Fruit fly (Drosophila melanogaster) whole organism: ENCODE data around the gene CG15865.

ENCODE experiments used
- CG8478 ChIP-seq: fragments of >200 bp; optimal IDR thresholded peaks from 2 replicates; lab custom pipeline; 2018; ENCODE audit warnings: inconsistent platforms
- Dll ChIP-seq: fragments of >200 bp; optimal IDR thresholded peaks from 2 replicates; lab custom pipeline; 2017
- EcR ChIP-seq, 2 experiments: fragments of >200 bp; optimal IDR thresholded peaks; 2 replicates each; lab custom pipeline; 2017; ENCODE audit warnings: missing biosample characterization in 2 of 2, missing genetic modification characterization in 2 of 2, missing genetic modification reagents in 2 of 2
- pan ChIP-seq: fragments of >200 bp; optimal IDR thresholded peaks from 2 replicates; lab custom pipeline; 2017
- psq ChIP-seq: fragments of >200 bp; optimal IDR thresholded peaks from 2 replicates; lab custom pipeline; 2017
- usp ChIP-seq: fragments of >200 bp; optimal IDR thresholded peaks from 2 replicates; lab custom pipeline; 2017; ENCODE audit warnings: missing biosample characterization, missing genetic modification characterization, mixed read lengths

The CG15865 gene

DNA sequence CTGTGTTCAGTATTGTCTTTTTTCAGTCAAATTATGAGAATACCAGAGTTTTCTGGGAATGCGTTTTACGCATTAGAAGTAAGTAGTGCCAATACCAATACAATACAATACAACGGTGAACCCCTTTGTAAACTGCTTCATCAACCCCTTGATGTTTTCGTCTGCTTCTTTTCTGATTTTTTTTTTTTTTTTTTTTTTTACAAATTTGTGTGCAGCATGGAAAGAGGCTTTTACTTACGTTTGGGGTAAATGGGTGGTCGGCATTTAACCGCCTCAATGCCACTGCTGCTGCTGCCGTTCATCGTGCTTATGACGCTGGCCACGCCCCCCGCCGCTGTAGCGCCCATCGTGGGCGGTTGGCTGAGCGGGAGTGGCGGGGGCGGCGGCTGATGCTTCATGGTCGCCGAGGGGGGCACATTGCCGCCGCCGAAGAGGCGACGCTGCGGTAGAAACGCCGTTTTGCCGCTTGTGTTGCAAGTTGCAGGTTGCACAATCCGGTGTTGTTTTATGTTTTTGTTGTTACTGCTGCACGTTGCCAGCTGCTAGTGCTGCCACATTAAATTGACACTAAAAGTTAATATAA, 29.6 kb upstream of the CG15865 start:
- TF ChIP-seq EcR (GFP tag; optimal IDR thresholded peaks at IDR 0.05; lab: Kevin White, UChicago) (no peak), psq (no peak), Dll (no peak), pan (lab: Kevin White, UChicago) (no peak), usp (GFP tag; lab: Kevin White, UChicago) (no peak), CG8478 (lab: Kevin White, UChicago) (no peak)

DNA sequence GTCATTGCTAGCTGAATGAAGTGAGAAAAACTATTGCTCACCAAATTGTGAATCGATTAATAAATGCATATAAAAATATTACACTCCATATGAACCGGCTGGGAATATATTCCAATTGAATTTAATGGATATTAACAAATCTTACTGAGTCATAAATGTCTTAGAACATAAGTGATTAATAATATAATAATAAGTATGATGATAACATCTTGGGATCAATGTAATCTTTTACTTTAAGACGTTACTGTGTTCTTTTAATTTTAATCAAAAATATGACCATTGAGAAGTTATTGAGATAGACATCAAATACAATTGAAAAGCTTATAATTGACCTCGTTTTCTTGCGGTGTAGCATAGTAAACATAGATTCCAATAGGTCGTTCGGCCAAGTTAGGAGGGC, 28.1 kb upstream of the CG15865 start:
- no peak for TF ChIP-seq psq
- no peak for TF ChIP-seq CG8478 (lab: Kevin White, UChicago)
- TF ChIP-seq usp (GFP tag; lab: Kevin White, UChicago) = no peak
- no peak for TF ChIP-seq EcR (GFP tag; optimal IDR thresholded peaks at IDR 0.05; lab: Kevin White, UChicago)
- TF ChIP-seq Dll = no peak
- no peak for TF ChIP-seq pan (lab: Kevin White, UChicago)

DNA sequence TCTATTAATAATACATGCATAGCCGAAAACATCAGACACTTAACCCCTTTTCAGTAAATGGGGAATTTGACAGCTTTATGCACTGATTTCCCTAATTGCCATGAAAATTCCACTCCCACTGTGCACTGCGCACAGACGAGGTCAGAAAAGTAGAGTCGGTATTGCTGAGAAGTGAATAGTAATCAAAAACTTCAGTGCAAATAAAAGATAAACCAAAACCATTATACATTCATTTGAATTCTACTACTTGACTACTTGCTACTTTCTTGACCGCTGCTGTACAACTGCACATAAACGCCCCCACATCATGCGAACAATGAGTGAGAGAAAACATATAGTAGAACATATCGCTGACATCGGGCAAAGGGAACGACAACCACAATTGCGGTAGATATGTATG, 27.2 kb upstream of the CG15865 start:
- TF ChIP-seq usp (GFP tag; lab: Kevin White, UChicago) (no peak), pan (lab: Kevin White, UChicago) (no peak), CG8478 (lab: Kevin White, UChicago) (no peak), Dll (no peak), psq (no peak), EcR (GFP tag; optimal IDR thresholded peaks at IDR 0.05; lab: Kevin White, UChicago) (no peak)

DNA sequence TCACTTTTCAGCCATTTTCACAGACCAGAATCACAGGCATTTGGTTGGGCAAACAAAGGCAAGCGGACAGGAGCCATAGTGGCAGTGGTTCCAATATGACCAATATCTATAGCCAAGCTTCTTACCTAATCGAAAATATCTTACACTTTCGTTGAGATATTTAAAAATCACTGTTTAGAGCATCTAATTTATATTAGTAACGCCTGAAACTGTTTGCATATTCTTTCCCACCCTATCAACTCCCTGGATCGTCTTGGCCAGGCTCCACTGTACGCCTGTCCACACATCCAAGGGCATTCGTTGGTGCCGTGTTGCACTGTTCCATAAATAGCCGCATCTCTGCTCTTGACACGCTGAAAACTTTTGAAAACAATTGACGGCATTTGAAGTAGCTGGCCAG, 26.2 kb upstream of the CG15865 start:
- TF ChIP-seq Dll = no peak
- no peak for TF ChIP-seq CG8478 (lab: Kevin White, UChicago)

DNA sequence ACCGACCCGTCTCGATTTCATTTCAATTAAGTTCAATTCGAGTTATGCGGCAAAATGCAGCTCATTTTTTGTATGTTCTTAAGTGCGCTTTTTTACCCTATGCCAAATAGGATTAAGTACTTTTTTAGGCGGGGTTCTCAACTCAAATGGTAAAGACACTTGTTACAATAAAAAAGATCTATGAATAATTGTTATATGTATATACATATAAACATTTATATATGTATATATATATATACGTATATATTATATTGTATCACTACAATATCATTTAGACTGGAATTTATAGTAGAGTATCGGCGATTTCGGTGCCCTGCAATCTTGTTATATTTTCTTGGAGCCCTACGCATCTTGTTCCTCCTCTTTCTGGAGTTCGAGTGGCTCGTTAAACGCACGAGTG, 25.7 kb upstream of the CG15865 start:
- TF ChIP-seq CG8478 (lab: Kevin White, UChicago) (no peak), Dll (no peak), pan (lab: Kevin White, UChicago) (no peak), psq (no peak), EcR (GFP tag; optimal IDR thresholded peaks at IDR 0.05; lab: Kevin White, UChicago) (no peak), usp (GFP tag; lab: Kevin White, UChicago) (no peak)

DNA sequence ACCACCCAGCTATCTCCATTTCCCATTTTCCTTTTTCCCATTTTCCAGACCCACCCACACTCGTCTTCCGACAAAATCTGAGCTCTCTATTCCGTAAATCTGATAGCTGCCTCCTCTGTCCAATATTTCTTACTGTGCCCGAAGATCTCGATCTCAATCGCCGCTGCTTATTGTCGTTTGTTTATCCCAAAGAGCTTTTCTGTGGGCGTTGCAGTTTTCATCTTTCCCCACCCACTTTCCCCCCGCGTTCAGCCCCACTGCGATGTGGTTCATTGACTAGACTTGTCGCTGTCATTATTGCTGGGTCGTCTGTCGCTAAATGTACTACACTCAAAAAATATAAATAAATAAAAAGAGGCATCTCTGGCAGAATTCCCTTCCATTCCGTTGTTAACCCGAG, 25.1 kb upstream of the CG15865 start:
- TF ChIP-seq CG8478 (lab: Kevin White, UChicago) (no peak), EcR (GFP tag; optimal IDR thresholded peaks at IDR 0.05; lab: Kevin White, UChicago) (no peak), pan (lab: Kevin White, UChicago) (no peak), psq (no peak), usp (GFP tag; lab: Kevin White, UChicago) (no peak), Dll (no peak)

DNA sequence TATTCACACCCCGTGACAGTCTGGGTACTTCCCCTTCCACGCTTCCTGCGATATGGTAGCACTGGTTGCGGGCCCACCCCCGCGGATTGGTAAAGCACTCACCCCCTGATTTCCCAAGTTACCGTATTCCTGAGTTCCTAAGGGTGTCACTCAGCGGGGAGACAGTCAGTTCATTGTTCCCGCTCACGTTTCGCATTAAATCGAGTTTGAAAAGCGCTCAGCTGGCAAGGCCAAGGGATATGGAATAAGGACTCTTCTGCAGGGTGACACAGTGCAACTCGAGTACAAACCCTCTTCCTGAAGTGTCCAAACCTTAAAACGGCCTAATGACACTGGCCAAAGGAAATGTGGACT, 23.8 kb upstream of the CG15865 start:
- TF ChIP-seq psq = no peak
- no peak for TF ChIP-seq EcR (GFP tag; optimal IDR thresholded peaks at IDR 0.05; lab: Kevin White, UChicago)
- no peak for TF ChIP-seq CG8478 (lab: Kevin White, UChicago)

DNA sequence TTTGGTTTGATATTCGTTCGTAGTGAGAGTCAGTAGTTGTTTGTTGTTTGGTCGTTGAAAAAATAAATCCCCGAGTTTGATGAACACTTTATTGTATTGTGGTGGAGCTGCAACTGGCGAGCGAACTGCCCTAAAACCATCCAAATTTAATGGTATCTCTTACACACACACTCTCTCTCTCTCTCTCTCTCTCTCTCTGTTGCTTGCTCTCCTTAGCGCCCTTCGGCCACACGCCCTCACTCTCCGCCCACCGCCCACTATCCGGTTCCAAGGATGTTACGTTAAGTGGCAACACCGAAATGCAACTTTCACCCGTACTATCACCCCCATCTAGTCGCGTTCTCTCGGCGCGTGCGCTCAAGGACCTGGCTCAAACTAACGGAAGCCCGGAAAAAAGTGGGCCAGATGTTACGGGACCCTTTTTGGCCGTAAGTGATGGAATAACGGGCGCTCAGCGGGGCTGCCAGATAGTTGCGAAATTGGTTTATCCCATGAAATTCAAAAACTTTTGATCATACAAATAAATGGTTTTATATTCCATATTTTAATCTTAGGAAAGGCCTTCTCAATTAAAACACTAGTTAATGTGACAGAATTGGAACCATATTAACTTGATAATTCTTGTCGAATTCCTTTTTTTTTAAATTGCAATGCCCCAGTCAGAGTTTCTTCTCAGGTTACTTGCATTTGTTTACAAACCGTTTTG, 23.3 kb upstream of the CG15865 start:
- TF ChIP-seq usp (GFP tag; lab: Kevin White, UChicago) = no peak
- no peak for TF ChIP-seq pan (lab: Kevin White, UChicago)
- no peak for TF ChIP-seq psq
- TF ChIP-seq CG8478 (lab: Kevin White, UChicago) = no peak
- TF ChIP-seq EcR (GFP tag; optimal IDR thresholded peaks at IDR 0.05; lab: Kevin White, UChicago) = no peak
- no peak for TF ChIP-seq Dll

DNA sequence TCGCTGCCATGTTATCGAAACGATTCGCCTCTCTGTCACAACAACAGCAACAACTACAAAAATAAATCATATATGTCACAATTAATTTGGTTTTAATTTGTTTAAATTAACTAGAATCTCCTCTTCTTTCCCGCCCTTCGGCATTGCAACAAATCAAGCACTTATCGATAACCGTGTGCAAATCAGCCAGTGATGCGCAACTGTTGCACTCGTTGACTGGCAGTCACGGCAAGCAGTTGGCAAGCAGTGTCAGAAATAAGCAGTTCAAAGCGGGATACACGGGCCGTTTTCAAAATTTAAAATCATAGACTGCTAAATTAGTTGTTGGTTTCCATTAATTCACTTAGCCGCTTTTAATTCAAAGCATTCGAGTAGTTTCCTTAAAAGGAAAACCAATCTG, 19.5 kb upstream of the CG15865 start, which contains the start of gene Axs:
Axs (minus strand) TSS at position 131 of the 400 bp plus-strand sequence.
- no peak for TF ChIP-seq usp (GFP tag; lab: Kevin White, UChicago)

DNA sequence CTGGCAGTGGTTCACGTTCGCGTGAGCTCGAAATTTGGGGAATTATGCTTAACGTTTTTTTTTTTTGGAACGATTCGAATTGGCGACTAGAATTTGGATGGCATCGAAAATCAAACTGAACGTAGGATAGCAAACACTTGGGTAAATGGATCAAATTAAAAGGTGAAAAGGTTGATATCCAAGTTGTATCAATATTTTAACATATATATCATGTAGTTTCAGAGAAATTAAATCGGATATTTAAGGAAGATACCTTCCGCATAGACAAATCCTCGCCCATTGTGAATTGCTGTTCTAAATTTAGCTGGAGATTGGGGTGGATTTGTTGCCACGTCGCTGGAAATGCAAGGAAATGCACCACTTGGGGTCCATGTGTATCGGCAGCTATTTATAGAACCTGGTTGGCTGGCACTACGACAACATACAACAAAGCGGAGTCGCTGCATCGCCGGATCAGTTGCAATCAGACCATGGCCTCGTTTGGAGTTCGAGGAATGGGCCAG, 14.6 kb upstream of the CG15865 start, which contains the start of the genes CG13010 and sing:
CG13010 (minus strand) TSS at position 101 of the 503 bp plus-strand sequence.
sing (plus strand) TSS at position 453 of the 503 bp plus-strand sequence.
- TF ChIP-seq psq (no peak), CG8478 (lab: Kevin White, UChicago) (no peak), Dll (no peak), pan (lab: Kevin White, UChicago) (no peak), EcR (GFP tag; optimal IDR thresholded peaks at IDR 0.05; lab: Kevin White, UChicago) (no peak), usp (GFP tag; lab: Kevin White, UChicago) (no peak)

DNA sequence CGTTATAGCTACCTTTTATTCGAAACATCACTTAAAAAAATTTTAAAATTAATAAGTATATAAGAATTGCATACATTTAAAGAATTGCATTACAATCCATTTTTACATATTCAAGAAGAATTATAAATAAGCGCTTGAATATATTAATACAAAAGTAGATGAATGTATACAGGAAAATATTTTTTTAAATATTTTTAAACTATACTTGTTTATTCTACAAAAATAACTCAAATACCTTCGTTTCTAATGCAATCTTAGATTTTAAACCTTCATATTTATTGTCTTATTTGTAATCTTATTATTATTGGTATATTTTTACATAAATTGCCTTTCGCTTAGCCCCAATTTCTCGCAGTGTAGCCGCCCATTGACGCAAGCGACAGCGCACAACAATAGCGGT, 12.9 kb upstream of the CG15865 start:
- TF ChIP-seq CG8478 (lab: Kevin White, UChicago) (no peak), Dll (no peak), usp (GFP tag; lab: Kevin White, UChicago) (no peak), psq (no peak), pan (lab: Kevin White, UChicago) (no peak), EcR (GFP tag; optimal IDR thresholded peaks at IDR 0.05; lab: Kevin White, UChicago) (no peak)

DNA sequence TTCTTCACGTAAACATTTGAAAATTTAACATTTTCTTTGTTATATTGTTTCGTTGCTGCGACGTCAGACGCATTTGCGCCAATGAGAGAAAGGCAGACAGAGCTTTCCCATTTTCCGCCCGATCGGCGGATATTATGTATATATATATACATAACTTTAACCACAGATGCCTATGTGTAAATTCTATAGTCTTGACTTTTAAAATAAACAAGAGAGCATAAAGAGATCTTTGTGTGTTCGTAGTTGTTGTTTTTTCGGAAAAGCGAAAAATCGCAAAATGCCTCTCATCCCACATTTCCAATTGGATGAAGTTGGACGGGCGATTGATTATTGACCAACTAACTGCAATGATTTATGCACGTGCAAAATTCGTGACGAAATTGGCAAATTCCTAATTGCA, 12.4 kb upstream of the CG15865 start, which contains the start of gene CG13012:
CG13012 (minus strand) TSS at position 101 of the 400 bp plus-strand sequence.
- TF ChIP-seq pan (lab: Kevin White, UChicago) (no peak), EcR (GFP tag; optimal IDR thresholded peaks at IDR 0.05; lab: Kevin White, UChicago) (no peak)

DNA sequence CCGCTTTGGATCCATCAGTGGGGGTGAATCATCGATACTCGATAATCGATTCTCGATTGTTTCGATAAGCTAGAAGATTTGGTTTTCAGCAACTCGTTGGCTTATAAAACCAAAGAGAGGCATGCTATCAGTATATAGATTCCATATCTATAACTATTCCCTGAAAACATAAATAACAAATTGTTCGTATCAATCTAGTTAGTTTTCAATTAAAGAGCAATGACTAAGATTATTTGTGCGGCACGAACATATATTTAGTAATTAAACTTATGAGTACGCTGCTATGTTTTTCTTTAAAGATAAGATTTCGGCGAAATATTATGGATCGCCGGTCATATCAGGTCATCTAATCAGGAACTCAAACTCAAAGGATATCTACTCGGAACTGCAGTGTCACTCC, 10.3 kb upstream of the CG15865 start:
- TF ChIP-seq CG8478 (lab: Kevin White, UChicago) (no peak), Dll (no peak), pan (lab: Kevin White, UChicago) (no peak), EcR (GFP tag; optimal IDR thresholded peaks at IDR 0.05; lab: Kevin White, UChicago) (no peak), usp (GFP tag; lab: Kevin White, UChicago) (no peak), psq (no peak)
